Fruit fly (Drosophila melanogaster) whole organism, embryonic: ENCODE results near the gene CG7079.

Experiments
- Gug ChIP-seq: fragments of 200-800 bp; sonication (Bioruptor generic); IDR thresholded peaks from 4 replicates; pipeline ENCODE4 v1.3.6; 2022; ENCODE audit warnings: missing biosample characterization, missing genetic modification characterization
- Lpt ChIP-seq: fragments of >200 bp; optimal IDR thresholded peaks from 2 replicates; lab custom pipeline; 2018; ENCODE audit warnings: missing biosample characterization, missing genetic modification characterization
- Max ChIP-seq: fragments of 200-800 bp; sonication (Bioruptor generic); optimal IDR thresholded peaks from 2 replicates; lab custom pipeline; 2016; ENCODE audit warnings: missing biosample characterization, mild to moderate bottlenecking, missing genetic modification characterization
- Rfx ChIP-seq: fragments of 200-800 bp; sonication (Bioruptor generic); IDR thresholded peaks from 2 replicates; pipeline ENCODE4 v1.3.6; 2022; ENCODE audit warnings: missing biosample characterization, missing genetic modification characterization
- Side ChIP-seq: fragments of 200-800 bp; sonication (Bioruptor generic); optimal IDR thresholded peaks from 2 replicates; lab custom pipeline; 2016; ENCODE audit warnings: missing biosample characterization, missing genetic modification characterization
- chif ChIP-seq, 2 experiments: fragments of 200-800 bp; sonication (Bioruptor generic); optimal IDR thresholded peaks; 3 replicates each; lab custom pipeline; 2016; ENCODE audit warnings: missing biosample characterization in 2 of 2, missing genetic modification characterization in 2 of 2
- cwo ChIP-seq: fragments of 200-800 bp; sonication (Bioruptor generic); optimal IDR thresholded peaks from 3 replicates; lab custom pipeline; 2017; ENCODE audit warnings: missing biosample characterization, missing genetic modification characterization, mild to moderate bottlenecking, moderate library complexity, missing genetic modification reagents
- h ChIP-seq: fragments of >200 bp; optimal IDR thresholded peaks from 2 replicates; lab custom pipeline; 2017
- lola ChIP-seq, 3 experiments: fragments of >200 bp in 2 of 3; fragments of 200-800 bp in 1 of 3; sonication (Bioruptor generic) in 1 of 3; optimal IDR thresholded peaks; 2 replicates each; lab custom pipeline; 2017 to 2019; ENCODE audit warnings: missing biosample characterization in 3 of 3, missing genetic modification characterization in 3 of 3, mild to moderate bottlenecking in 1 of 3, moderate library complexity in 1 of 3
- mld ChIP-seq: fragments of 200-800 bp; sonication (Bioruptor generic); IDR thresholded peaks from 3 replicates; pipeline ENCODE4 v1.3.6; 2022; ENCODE audit warnings: missing biosample characterization, missing genetic modification characterization; ENCODE audit not compliant: partially characterized antibody

DNA sequence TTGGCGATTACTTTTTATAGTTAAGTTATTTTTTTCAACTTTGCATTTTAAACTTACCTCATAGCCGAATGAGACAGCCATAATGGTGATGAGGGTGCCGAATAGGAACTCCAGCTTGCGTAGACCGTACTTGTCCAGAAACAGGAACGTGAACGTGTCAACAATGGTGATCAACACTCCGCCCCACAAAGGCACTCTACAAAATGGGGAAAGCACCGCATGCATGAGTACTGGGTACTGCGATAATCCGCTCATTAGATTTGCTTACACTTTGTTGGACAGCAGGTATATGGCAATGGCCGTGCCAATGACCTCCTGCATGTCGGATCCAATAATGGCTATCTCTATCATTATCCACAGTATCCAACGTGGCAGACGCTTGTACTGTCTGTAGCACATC lies 8.9 kb upstream of the CG7079 start:
- TF ChIP-seq Rfx, result no peak
- no peak for TF ChIP-seq lola (GFP tag; optimal IDR thresholded peaks at IDR 0.05; lab: Kevin White, UChicago)
- no peak for TF ChIP-seq Gug (GFP tag; lab: Robert Waterston, UW)
- no peak for TF ChIP-seq mld (GFP tag; lab: Robert Waterston, UW)
- TF ChIP-seq chif (GFP tag; optimal IDR thresholded peaks at IDR 0.05; lab: Kevin White, UChicago), result no peak
- no peak for TF ChIP-seq Side (GFP tag; lab: Kevin White, UChicago)
- TF ChIP-seq cwo (GFP tag; lab: Kevin White, UChicago), result no peak
- no peak for TF ChIP-seq Lpt
- no peak for TF ChIP-seq Max (GFP tag; lab: Kevin White, UChicago)
- TF ChIP-seq h (lab: Kevin White, UChicago), result no peak
